Worm (Caenorhabditis elegans): ENCODE measurements around the gene ccch-3.

- no peak for TF ChIP-seq lin-39 (tag; optimal IDR thresholded peaks at IDR 0.05)
- TF ChIP-seq ceh-90 (tag; optimal IDR thresholded peaks at IDR 0.05) = no peak
- TF ChIP-seq nhr-237 (tag; optimal IDR thresholded peaks at IDR 0.05) = no peak
- no peak for TF ChIP-seq fkh-4 (tag; optimal IDR thresholded peaks at IDR 0.05; ENCODE audit: borderline replicate concordance)
- TF ChIP-seq fos-1 (tag; optimal IDR thresholded peaks at IDR 0.05) = no peak
- TF ChIP-seq nhr-85 (tag) = no peak
- TF ChIP-seq snpc-4 (tag; optimal IDR thresholded peaks at IDR 0.05) = no peak
- TF ChIP-seq tbx-2 (tag; optimal IDR thresholded peaks at IDR 0.05) = no peak
- TF ChIP-seq snu-23 (GFP tag; optimal IDR thresholded peaks at IDR 0.05) = no peak
- no peak for TF ChIP-seq zip-4 (GFP tag; optimal IDR thresholded peaks at IDR 0.05)
- no peak for TF ChIP-seq dsc-1 (tag; optimal IDR thresholded peaks at IDR 0.05)
- no peak for TF ChIP-seq unc-86 (tag; optimal IDR thresholded peaks at IDR 0.05)
- no peak for TF ChIP-seq pax-3 (tag; optimal IDR thresholded peaks at IDR 0.05)
Observed at ce11 chrV:12670607-12671006, 11.1 kb upstream of the ccch-3 start, which contains the start of gene srx-116.
